Worm (Caenorhabditis elegans) whole organism, L2 larva: Measurements from ENCODE around the gene nhr-50.

Experiments used
- C34F6.9 ChIP-seq: fragments of 150-350 bp; optimal IDR thresholded peaks from 2 replicates; lab custom pipeline; 2014; ENCODE audit warnings: missing biosample characterization, missing genetic modification characterization
- R02D3.7 ChIP-seq: fragments of 150-350 bp; optimal IDR thresholded peaks from 2 replicates; lab custom pipeline; 2014; ENCODE audit warnings: missing biosample characterization, missing genetic modification characterization
- Y55F3AM.14 ChIP-seq: fragments of 200-800 bp; sonication (Bioruptor generic); optimal IDR thresholded peaks from 2 replicates; lab custom pipeline; 2018; ENCODE audit warnings: mild to moderate bottlenecking, missing genetic modification characterization, missing compliant biosample characterization
- ZK546.5 ChIP-seq: sonication (generic microtip); optimal IDR thresholded peaks from 2 replicates; lab custom pipeline; 2017; ENCODE audit warnings: missing biosample characterization, missing genetic modification characterization
- alr-1 ChIP-seq: fragments of 150-350 bp; optimal IDR thresholded peaks from 2 replicates; lab custom pipeline; 2014; ENCODE audit warnings: missing biosample characterization, missing genetic modification characterization
- ama-1 ChIP-seq: fragments of 150-350 bp; optimal IDR thresholded peaks from 2 replicates; lab custom pipeline; 2018; ENCODE audit warnings: inconsistent platforms
- blmp-1 ChIP-seq: sonication (generic microtip); optimal IDR thresholded peaks from 2 replicates; lab custom pipeline; 2017; ENCODE audit warnings: missing genetic modification characterization, mild to moderate bottlenecking, missing compliant biosample characterization, antibody characterized with exemption, moderate library complexity; ENCODE audit not compliant: insufficient read depth
- crh-2 ChIP-seq: sonication (generic microtip); optimal IDR thresholded peaks from 2 replicates; lab custom pipeline; 2017; ENCODE audit warnings: missing biosample characterization, missing genetic modification characterization
- egl-27 ChIP-seq: sonication (generic microtip); optimal IDR thresholded peaks from 3 replicates; lab custom pipeline; 2017; ENCODE audit warnings: missing biosample characterization, missing genetic modification reagents, missing genetic modification characterization
- elt-1 ChIP-seq: fragments of 150-350 bp; optimal IDR thresholded peaks from 2 replicates; lab custom pipeline; 2014; ENCODE audit warnings: missing biosample characterization, missing genetic modification characterization
- fos-1 ChIP-seq: fragments of 150-350 bp; optimal IDR thresholded peaks from 2 replicates; lab custom pipeline; 2014; ENCODE audit warnings: missing biosample characterization, missing genetic modification characterization
- gmeb-1 ChIP-seq: fragments of 150-350 bp; optimal IDR thresholded peaks from 2 replicates; lab custom pipeline; 2014; ENCODE audit warnings: missing biosample characterization, missing genetic modification characterization
- lin-11 ChIP-seq: fragments of 150-350 bp; sonication (generic microtip); optimal IDR thresholded peaks from 2 replicates; lab custom pipeline; 2014; ENCODE audit warnings: missing biosample characterization, missing genetic modification characterization, inconsistent platforms, mixed read lengths
- lin-13 ChIP-seq: fragments of 150-350 bp; optimal IDR thresholded peaks from 2 replicates; lab custom pipeline; 2014; ENCODE audit warnings: missing biosample characterization, missing genetic modification reagents, missing genetic modification characterization
- lin-39 ChIP-seq: fragments of 150-350 bp; optimal IDR thresholded peaks from 2 replicates; lab custom pipeline; 2014; ENCODE audit warnings: missing biosample characterization, missing genetic modification reagents, missing genetic modification characterization
- mab-5 ChIP-seq: fragments of 150-350 bp; optimal IDR thresholded peaks from 2 replicates; lab custom pipeline; 2014; ENCODE audit warnings: missing biosample characterization, missing genetic modification characterization
- mbf-1 ChIP-seq: sonication (generic microtip); optimal IDR thresholded peaks from 2 replicates; lab custom pipeline; 2017; ENCODE audit warnings: missing biosample characterization, missing genetic modification characterization
- mdl-1 ChIP-seq, 2 experiments: fragments of 150-350 bp in 1 of 2; sonication (generic microtip) in 1 of 2; optimal IDR thresholded peaks; 2 replicates each; lab custom pipeline; 2017; ENCODE audit warnings: missing biosample characterization in 2 of 2, missing genetic modification characterization in 2 of 2
- nhr-10 ChIP-seq: sonication (generic microtip); optimal IDR thresholded peaks from 2 replicates; lab custom pipeline; 2017; ENCODE audit warnings: missing biosample characterization, missing genetic modification characterization
- nhr-11 ChIP-seq: fragments of 150-350 bp; optimal IDR thresholded peaks from 2 replicates; lab custom pipeline; 2014; ENCODE audit warnings: missing biosample characterization, missing genetic modification characterization
- nhr-12 ChIP-seq: fragments of 150-350 bp; optimal IDR thresholded peaks from 2 replicates; lab custom pipeline; 2014; ENCODE audit warnings: missing biosample characterization, missing genetic modification characterization
- nhr-129 ChIP-seq: fragments of 150-350 bp; optimal IDR thresholded peaks from 2 replicates; lab custom pipeline; 2014; ENCODE audit warnings: missing biosample characterization, missing genetic modification characterization
- nhr-21 ChIP-seq: fragments of 150-350 bp; optimal IDR thresholded peaks from 2 replicates; lab custom pipeline; 2014; ENCODE audit warnings: missing biosample characterization, missing genetic modification characterization
- nhr-23 ChIP-seq: fragments of 150-350 bp; optimal IDR thresholded peaks from 2 replicates; lab custom pipeline; 2014; ENCODE audit warnings: missing biosample characterization, missing genetic modification reagents, missing genetic modification characterization
- nhr-25 ChIP-seq: fragments of 150-350 bp; sonication (generic microtip); optimal IDR thresholded peaks from 3 replicates; lab custom pipeline; 2014; ENCODE audit warnings: missing biosample characterization, missing genetic modification characterization
- nhr-77 ChIP-seq: fragments of 150-350 bp; optimal IDR thresholded peaks from 2 replicates; lab custom pipeline; 2014; ENCODE audit warnings: missing biosample characterization, missing genetic modification characterization
- peb-1 ChIP-seq: fragments of 150-350 bp; optimal IDR thresholded peaks from 2 replicates; lab custom pipeline; 2014; ENCODE audit warnings: missing biosample characterization, missing genetic modification characterization
- skn-1 ChIP-seq: sonication (generic microtip); optimal IDR thresholded peaks from 2 replicates; lab custom pipeline; 2017; ENCODE audit warnings: missing biosample characterization, missing genetic modification characterization
- sma-3 ChIP-seq: sonication (generic microtip); optimal IDR thresholded peaks from 2 replicates; lab custom pipeline; 2016; ENCODE audit warnings: missing genetic modification reagents, missing genetic modification characterization, missing compliant biosample characterization
- sma-9 ChIP-seq, 2 experiments: fragments of 150-350 bp in 1 of 2; sonication (generic microtip) in 1 of 2; optimal IDR thresholded peaks; 2 replicates each; lab custom pipeline; 2014 to 2016; ENCODE audit warnings: missing genetic modification characterization in 2 of 2, mild to moderate bottlenecking in 1 of 2, missing biosample characterization in 1 of 2, missing compliant biosample characterization in 1 of 2, missing genetic modification reagents in 1 of 2, moderate library complexity in 1 of 2
- snpc-4 ChIP-seq: fragments of 150-350 bp; optimal IDR thresholded peaks from 2 replicates; lab custom pipeline; 2014; ENCODE audit warnings: missing biosample characterization, missing genetic modification characterization
- unc-55 ChIP-seq: fragments of 150-350 bp; sonication (generic microtip); optimal IDR thresholded peaks from 3 replicates; lab custom pipeline; 2014; ENCODE audit warnings: missing biosample characterization, missing genetic modification reagents, missing genetic modification characterization
- unc-62 ChIP-seq: fragments of 150-350 bp; optimal IDR thresholded peaks from 2 replicates; lab custom pipeline; 2014; ENCODE audit warnings: missing biosample characterization, missing genetic modification reagents, missing genetic modification characterization
- zag-1 ChIP-seq: fragments of 150-350 bp; optimal IDR thresholded peaks from 2 replicates; lab custom pipeline; 2014; ENCODE audit warnings: missing biosample characterization, missing genetic modification characterization
- ztf-11 ChIP-seq: sonication (generic microtip); optimal IDR thresholded peaks from 2 replicates; lab custom pipeline; 2017; ENCODE audit warnings: missing biosample characterization, missing genetic modification characterization

The nhr-50 gene

DNA sequence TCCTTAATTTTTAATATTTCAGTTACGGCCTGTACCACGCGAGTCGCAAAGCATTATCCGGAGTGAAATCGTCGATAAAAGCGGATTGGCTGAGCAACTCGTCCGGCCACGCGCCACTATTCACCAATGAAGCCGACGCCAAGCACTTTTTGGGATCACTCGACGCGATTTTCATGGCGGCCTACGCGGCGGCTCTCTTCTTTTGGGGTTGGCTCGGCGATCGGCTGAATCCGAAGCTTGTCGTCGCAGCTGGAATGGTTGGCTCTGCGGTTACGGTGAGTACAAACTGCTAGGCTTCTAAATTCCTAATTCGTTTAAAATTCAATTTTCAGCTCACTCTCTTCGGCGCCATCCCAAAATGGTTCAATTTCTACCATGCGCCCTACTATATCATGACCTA is 24.5 kb upstream of the nhr-50 start:
- TF ChIP-seq nhr-129 (tag; lab: Kevin White, UChicago) = no peak
- TF ChIP-seq nhr-23 (tag; lab: Kevin White, UChicago) = no peak
- TF ChIP-seq skn-1 (tag; lab: Kevin White, UChicago) = no peak
- TF ChIP-seq unc-55 (GFP tag; lab: Kevin White, UChicago) = no peak

DNA sequence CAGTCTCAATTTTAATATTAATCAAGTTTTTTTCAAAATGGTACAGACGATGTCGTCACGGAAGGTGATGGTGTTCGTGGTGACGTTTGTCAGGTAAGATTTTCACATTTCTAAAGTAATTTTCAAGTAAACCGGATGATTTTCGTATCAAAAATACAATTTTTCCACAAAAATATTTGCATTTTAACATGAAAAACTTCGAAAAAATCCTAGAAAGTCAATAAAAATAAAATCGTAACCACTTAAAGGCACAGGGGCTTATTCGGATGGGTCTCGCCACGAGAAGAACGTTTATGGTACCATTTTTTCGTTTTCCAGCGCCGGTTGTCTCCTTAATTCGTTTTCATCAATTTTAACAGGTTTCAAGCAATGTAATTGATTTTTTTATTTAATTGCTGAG is 23.9 kb upstream of the nhr-50 start, which contains the start of gene T10C6.6:
T10C6.6 (plus strand) TSS at position 27 of the 400 bp plus-strand sequence.
- no peak for TF ChIP-seq peb-1 (tag; lab: Kevin White, UChicago)
- TF ChIP-seq lin-11 (tag; lab: Kevin White, UChicago) = no peak
- TF ChIP-seq nhr-25 = no peak
- TF ChIP-seq blmp-1 (tag; lab: Kevin White, UChicago) = no peak
- no peak for TF ChIP-seq mdl-1 (tag; optimal IDR thresholded peaks at IDR 0.05; lab: Kevin White, UChicago)
- no peak for TF ChIP-seq unc-62 (GFP tag; lab: Kevin White, UChicago)
- TF ChIP-seq snpc-4 (tag; lab: Kevin White, UChicago) = no peak
- no peak for TF ChIP-seq mab-5 (tag; lab: Kevin White, UChicago)
- no peak for TF ChIP-seq nhr-77 (tag; lab: Kevin White, UChicago)
- no peak for TF ChIP-seq nhr-12 (tag; lab: Kevin White, UChicago)
- TF ChIP-seq mbf-1 (tag; lab: Kevin White, UChicago) = no peak
- no peak for TF ChIP-seq nhr-11
- TF ChIP-seq zag-1 (tag; lab: Kevin White, UChicago) = no peak
- no peak for TF ChIP-seq ZK546.5 (tag; lab: Kevin White, UChicago)
- TF ChIP-seq nhr-10 (tag; lab: Kevin White, UChicago) = no peak
- TF ChIP-seq R02D3.7 (tag; lab: Kevin White, UChicago) = no peak
- no peak for TF ChIP-seq sma-3
- TF ChIP-seq nhr-129 (tag; lab: Kevin White, UChicago) = no peak
- no peak for TF ChIP-seq nhr-21
- no peak for TF ChIP-seq ama-1 (lab: Kevin White, UChicago)

DNA sequence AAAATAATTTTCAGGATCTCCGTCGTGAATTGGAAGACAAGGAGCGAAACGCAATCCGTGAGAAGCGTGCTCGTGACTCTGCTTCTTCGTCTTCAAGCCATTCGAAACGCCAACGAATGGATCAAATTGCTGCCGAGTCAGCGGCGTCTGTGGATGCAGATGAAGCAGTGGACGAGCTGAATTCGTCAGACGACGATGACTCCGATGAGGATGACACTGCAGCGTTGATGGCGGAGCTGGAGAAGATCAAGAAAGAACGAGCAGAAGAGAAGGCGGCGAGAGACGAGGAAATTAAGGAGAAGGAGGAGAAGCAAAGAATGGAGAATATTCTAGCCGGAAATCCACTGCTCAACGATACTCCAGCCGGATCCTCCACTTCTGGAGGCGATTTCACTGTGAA is 23.1 kb upstream of the nhr-50 start:
- TF ChIP-seq nhr-11 (no peak), skn-1 (tag; lab: Kevin White, UChicago) (no peak), peb-1 (tag; lab: Kevin White, UChicago) (no peak), nhr-12 (tag; lab: Kevin White, UChicago) (no peak), crh-2 (tag; lab: Kevin White, UChicago) (no peak), nhr-77 (tag; lab: Kevin White, UChicago) (no peak), egl-27 (tag; lab: Kevin White, UChicago) (no peak), sma-9 (GFP tag; optimal IDR thresholded peaks at IDR 0.05; lab: Kevin White, UChicago) (no peak), sma-9 (tag; optimal IDR thresholded peaks at IDR 0.05; lab: Kevin White, UChicago) (no peak), alr-1 (tag; lab: Kevin White, UChicago) (no peak), elt-1 (no peak), ztf-11 (no peak), nhr-129 (tag; lab: Kevin White, UChicago) (no peak), mab-5 (tag; lab: Kevin White, UChicago) (no peak), lin-39 (tag; lab: Kevin White, UChicago) (no peak), fos-1 (tag; lab: Kevin White, UChicago) (no peak), ZK546.5 (tag; lab: Kevin White, UChicago) (no peak)

DNA sequence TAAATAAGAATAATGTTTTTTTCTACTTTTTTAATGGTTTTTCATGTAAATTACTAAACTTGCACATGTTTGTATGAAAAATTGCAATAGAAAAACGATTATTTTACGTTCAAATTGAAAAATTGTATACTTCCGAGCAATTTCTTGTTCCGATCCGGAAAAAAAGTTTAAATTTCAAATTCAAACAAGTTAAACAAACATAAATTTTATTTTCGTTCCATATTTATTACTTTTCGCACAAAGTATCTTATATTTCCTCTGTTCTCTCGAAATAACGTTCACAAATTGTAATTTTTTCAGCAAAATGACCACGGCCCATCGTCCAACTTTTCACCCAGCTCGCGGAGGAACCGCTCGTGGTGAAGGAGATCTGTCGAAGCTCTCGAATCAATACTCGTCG is 22.6 kb upstream of the nhr-50 start, which contains the start of gene cwc-15:
cwc-15 (plus strand) TSS at position 301 of the 400 bp plus-strand sequence.
- TF ChIP-seq nhr-23 (tag; lab: Kevin White, UChicago) (no peak), egl-27 (tag; lab: Kevin White, UChicago) (no peak), C34F6.9 (tag; lab: Kevin White, UChicago) (no peak), sma-9 (GFP tag; optimal IDR thresholded peaks at IDR 0.05; lab: Kevin White, UChicago) (no peak), sma-9 (tag; optimal IDR thresholded peaks at IDR 0.05; lab: Kevin White, UChicago) (no peak)

DNA sequence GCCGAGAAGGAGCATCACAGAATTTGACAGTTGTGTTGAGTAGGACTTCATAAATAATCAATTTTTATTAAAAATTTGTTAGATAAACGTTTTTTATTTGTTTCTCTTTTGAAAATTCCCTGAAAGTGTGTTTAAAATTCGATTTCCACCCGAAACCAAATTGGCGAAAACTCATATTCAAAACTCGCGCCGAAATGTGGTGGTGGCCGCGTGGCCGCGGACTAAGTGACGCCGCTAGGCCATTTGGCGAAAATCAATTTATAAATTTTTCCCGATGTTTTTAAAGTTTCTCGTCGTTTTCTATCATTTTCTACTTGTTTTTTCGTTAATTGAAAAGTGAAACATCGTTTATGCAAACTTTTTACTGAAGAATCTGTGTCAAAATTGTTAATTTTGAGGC is 22.2 kb upstream of the nhr-50 start:
- TF ChIP-seq Y55F3AM.14 (GFP tag; lab: Kevin White, UChicago) (no peak), C34F6.9 (tag; lab: Kevin White, UChicago) (peak; percentile 2), nhr-129 (tag; lab: Kevin White, UChicago) (peak; percentile 12), gmeb-1 (peak; percentile 87), lin-39 (tag; lab: Kevin White, UChicago) (no peak), lin-13 (GFP tag; lab: Kevin White, UChicago) (peak; percentile 4), unc-55 (GFP tag; lab: Kevin White, UChicago) (peak; percentile 41), peb-1 (tag; lab: Kevin White, UChicago) (no peak), crh-2 (tag; lab: Kevin White, UChicago) (peak; percentile 42), sma-3 (peak; percentile 52), sma-9 (GFP tag; optimal IDR thresholded peaks at IDR 0.05; lab: Kevin White, UChicago) (peak; percentile 32), sma-9 (tag; optimal IDR thresholded peaks at IDR 0.05; lab: Kevin White, UChicago) (no peak), nhr-21 (no peak), snpc-4 (tag; lab: Kevin White, UChicago) (peak; percentile 31)
